1 fruit fly cellular context compared by ENCODE assay signal in genomic region chrX:19224580-19225303, dm6.
TF ChIP-seq lines count a peak whose summit lies in the region.

No protein-coding gene starts in this region.

TF ChIP-seq in whole organism, embryonic, 481 proteins besides CTCF, POLR2A, EP300 and RAD21 (continued from another document):
- no peak for TF ChIP-seq fu2 (GFP tag; optimal IDR thresholded peaks at IDR 0.05; lab: Kevin White, UChicago)
- TF ChIP-seq CG2712 (tag; optimal IDR thresholded peaks at IDR 0.05; lab: Kevin White, UChicago) = peak; percentile 67
- peak; percentile 42 for TF ChIP-seq CG17359 (tag; optimal IDR thresholded peaks at IDR 0.05; lab: Kevin White, UChicago)
- TF ChIP-seq sens (GFP tag; lab: Kevin White, UChicago) = peak; percentile 46
- TF ChIP-seq Nf-YB (GFP tag; optimal IDR thresholded peaks at IDR 0.05; lab: Kevin White, UChicago) = peak; percentile 5
- TF ChIP-seq CG6765 (GFP tag; optimal IDR thresholded peaks at IDR 0.05; lab: Kevin White, UChicago) = peak; percentile 5
- TF ChIP-seq CG3281 (GFP tag; optimal IDR thresholded peaks at IDR 0.05; lab: Kevin White, UChicago) = peak; percentile 39
- no peak for TF ChIP-seq Dbx (GFP tag; IDR thresholded peaks at IDR 0.05; lab: Robert Waterston, UW)
- TF ChIP-seq CG10147 (GFP tag; optimal IDR thresholded peaks at IDR 0.05; lab: Kevin White, UChicago) = peak; percentile 22
- TF ChIP-seq CG4424 (GFP tag; optimal IDR thresholded peaks at IDR 0.05; lab: Kevin White, UChicago) = peak; percentile 56
- TF ChIP-seq Jarid2 (GFP tag; optimal IDR thresholded peaks at IDR 0.05; lab: Kevin White, UChicago) = no peak
- TF ChIP-seq CG16815 (GFP tag; optimal IDR thresholded peaks at IDR 0.05; lab: Kevin White, UChicago) = peak; percentile 24
- peak; percentile 31 for TF ChIP-seq CG10267 (tag; optimal IDR thresholded peaks at IDR 0.05; lab: Kevin White, UChicago)
- no peak for TF ChIP-seq Spps (tag; optimal IDR thresholded peaks at IDR 0.05; lab: Kevin White, UChicago)
- TF ChIP-seq CG18011 (GFP tag; optimal IDR thresholded peaks at IDR 0.05; lab: Kevin White, UChicago) = no peak
- peak; percentile 37 for TF ChIP-seq Hr3 (GFP tag; optimal IDR thresholded peaks at IDR 0.05; lab: Kevin White, UChicago)
- peak in 1 of 2 experiments; percentile 22 for TF ChIP-seq dpn (GFP tag; optimal IDR thresholded peaks at IDR 0.05; lab: Kevin White, UChicago)
- TF ChIP-seq fd96Cb (tag; optimal IDR thresholded peaks at IDR 0.05; lab: Kevin White, UChicago) = peak; percentile 53
- peak; percentile 56 for TF ChIP-seq Oli (tag; optimal IDR thresholded peaks at IDR 0.05; lab: Kevin White, UChicago)
- peak; percentile 38 for TF ChIP-seq CG13424 (tag; optimal IDR thresholded peaks at IDR 0.05; lab: Kevin White, UChicago)
- TF ChIP-seq D19B (GFP tag; optimal IDR thresholded peaks at IDR 0.05; lab: Kevin White, UChicago) = no peak
- no peak for TF ChIP-seq ac (GFP tag; optimal IDR thresholded peaks at IDR 0.05; lab: Kevin White, UChicago)
- no peak for TF ChIP-seq CG6791 (GFP tag; IDR thresholded peaks at IDR 0.05; lab: Robert Waterston, UW; ENCODE audit: partially characterized antibody)
- TF ChIP-seq CG10209 (GFP tag; optimal IDR thresholded peaks at IDR 0.05; lab: Kevin White, UChicago) = peak; percentile 34
- TF ChIP-seq CG15011 (GFP tag; optimal IDR thresholded peaks at IDR 0.05; lab: Kevin White, UChicago) = no peak
- TF ChIP-seq cwo (GFP tag; optimal IDR thresholded peaks at IDR 0.05; lab: Kevin White, UChicago) = peak; percentile 28
- no peak for TF ChIP-seq sisA (GFP tag; IDR thresholded peaks at IDR 0.05; lab: Robert Waterston, UW)
- TF ChIP-seq zen (tag; optimal IDR thresholded peaks at IDR 0.05; lab: Kevin White, UChicago) = no peak
- no peak for TF ChIP-seq CG14860 (GFP tag; IDR thresholded peaks at IDR 0.05; lab: Robert Waterston, UW; ENCODE audit: partially characterized antibody)
- peak; percentile 10 to 50 for TF ChIP-seq bsh (GFP tag; optimal IDR thresholded peaks at IDR 0.05; lab: Kevin White, UChicago)
- no peak for TF ChIP-seq CG42726 (GFP tag; IDR thresholded peaks at IDR 0.05; lab: Robert Waterston, UW; ENCODE audit: partially characterized antibody)
- no peak for TF ChIP-seq CrebB (tag; optimal IDR thresholded peaks at IDR 0.05; lab: Kevin White, UChicago)
- TF ChIP-seq ewg (GFP tag; optimal IDR thresholded peaks at IDR 0.05; lab: Kevin White, UChicago) = peak; percentile 14
- peak; percentile 3 for TF ChIP-seq BtbVII (GFP tag; optimal IDR thresholded peaks at IDR 0.05; lab: Kevin White, UChicago)
- TF ChIP-seq Dad (GFP tag; optimal IDR thresholded peaks at IDR 0.05; lab: Kevin White, UChicago) = no peak
- peak; percentile 38 for TF ChIP-seq CG17385 (GFP tag; optimal IDR thresholded peaks at IDR 0.05; lab: Kevin White, UChicago)
- TF ChIP-seq CG18262 (tag; optimal IDR thresholded peaks at IDR 0.05; lab: Kevin White, UChicago) = peak; percentile 80
- peak; percentile 65 for TF ChIP-seq CG9727 (GFP tag; optimal IDR thresholded peaks at IDR 0.05; lab: Kevin White, UChicago)
- TF ChIP-seq ham (GFP tag; IDR thresholded peaks at IDR 0.05; lab: Robert Waterston, UW) = no peak
- TF ChIP-seq gcm (GFP tag; optimal IDR thresholded peaks at IDR 0.05; lab: Kevin White, UChicago) = peak; percentile 8
- peak in 1 of 2 experiments; percentile 65 for TF ChIP-seq Hr51 (GFP tag; optimal IDR thresholded peaks at IDR 0.05; lab: Kevin White, UChicago)
- peak; percentile 21 for TF ChIP-seq Meics (GFP tag; optimal IDR thresholded peaks at IDR 0.05; lab: Kevin White, UChicago)
- no peak for TF ChIP-seq CG15514 (GFP tag; optimal IDR thresholded peaks at IDR 0.05; lab: Kevin White, UChicago)
- peak; percentile 61 for TF ChIP-seq nmo (GFP tag; optimal IDR thresholded peaks at IDR 0.05; lab: Kevin White, UChicago)
- TF ChIP-seq Dip2 (GFP tag; IDR thresholded peaks at IDR 0.05; lab: Robert Waterston, UW) = no peak
- no peak for TF ChIP-seq TFAM (GFP tag; optimal IDR thresholded peaks at IDR 0.05; lab: Kevin White, UChicago)
- TF ChIP-seq repo (GFP tag; optimal IDR thresholded peaks at IDR 0.05; lab: Kevin White, UChicago) = no peak
- TF ChIP-seq Ssrp (tag; optimal IDR thresholded peaks at IDR 0.05; lab: Kevin White, UChicago) = peak; percentile 52
- peak in 1 of 2 experiments; percentile 7 for TF ChIP-seq Hr78 (GFP tag; optimal IDR thresholded peaks at IDR 0.05; lab: Kevin White, UChicago)
- TF ChIP-seq CG15269 (tag; optimal IDR thresholded peaks at IDR 0.05; lab: Kevin White, UChicago) = peak; percentile 40
- no peak for TF ChIP-seq Fer2 (tag; optimal IDR thresholded peaks at IDR 0.05; lab: Kevin White, UChicago)
- no peak for TF ChIP-seq tio (GFP tag; optimal IDR thresholded peaks at IDR 0.05; lab: Kevin White, UChicago)
- peak; percentile 44 for TF ChIP-seq CG12659 (GFP tag; optimal IDR thresholded peaks at IDR 0.05; lab: Kevin White, UChicago)
- TF ChIP-seq CG1792 (GFP tag; optimal IDR thresholded peaks at IDR 0.05; lab: Kevin White, UChicago) = no peak
- peak; percentile 27 for TF ChIP-seq odd (GFP tag; optimal IDR thresholded peaks at IDR 0.05; lab: Kevin White, UChicago)
- TF ChIP-seq Dp (GFP tag; optimal IDR thresholded peaks at IDR 0.05; lab: Kevin White, UChicago) = no peak
- TF ChIP-seq HLHmδ (GFP tag; optimal IDR thresholded peaks at IDR 0.05; lab: Kevin White, UChicago) = no peak
- no peak for TF ChIP-seq CG32772 (GFP tag; IDR thresholded peaks at IDR 0.05; lab: Robert Waterston, UW)
- peak; percentile 20 for TF ChIP-seq CG15601 (tag; optimal IDR thresholded peaks at IDR 0.05; lab: Kevin White, UChicago)
- peak; percentile 22 for TF ChIP-seq az2 (GFP tag; optimal IDR thresholded peaks at IDR 0.05; lab: Kevin White, UChicago)
